Fruit fly (Drosophila melanogaster) whole organism, embryonic: ENCODE data around the gene CG10376.
A peak's percentile ranks its signal among the peaks of the same experiment; 100 is the strongest.

Experiments used
- ATbp ChIP-seq: fragments of 200-800 bp; sonication (Bioruptor generic); optimal IDR thresholded peaks from 2 replicates; lab custom pipeline; 2017; ENCODE audit warnings: missing biosample characterization, mild to moderate bottlenecking, missing genetic modification characterization, missing genetic modification reagents
- Abd-B ChIP-seq: fragments of 200-800 bp; sonication (Bioruptor generic); optimal IDR thresholded peaks from 2 replicates; lab custom pipeline; 2018; ENCODE audit warnings: missing biosample characterization, mild to moderate bottlenecking, missing genetic modification characterization, moderate library complexity
- Bdp1 ChIP-seq: fragments of 200-800 bp; sonication (Bioruptor generic); optimal IDR thresholded peaks from 3 replicates; lab custom pipeline; 2016; ENCODE audit warnings: missing biosample characterization, missing genetic modification characterization
- Blimp-1 ChIP-seq: fragments of 200-800 bp; sonication (Bioruptor generic); optimal IDR thresholded peaks from 3 replicates; lab custom pipeline; 2018; ENCODE audit warnings: missing biosample characterization, missing genetic modification characterization, mild to moderate bottlenecking, moderate library complexity, missing genetic modification reagents
- CG11398 ChIP-seq: fragments of 200-800 bp; sonication (Bioruptor generic); optimal IDR thresholded peaks from 2 replicates; lab custom pipeline; 2016; ENCODE audit warnings: missing biosample characterization, missing genetic modification characterization
- CG12071 ChIP-seq: fragments of 200-800 bp; sonication (Bioruptor generic); optimal IDR thresholded peaks from 3 replicates; lab custom pipeline; 2018; ENCODE audit warnings: missing biosample characterization, mild to moderate bottlenecking, missing genetic modification characterization
- CG15011 ChIP-seq: fragments of 200-800 bp; sonication (Bioruptor generic); optimal IDR thresholded peaks from 3 replicates; lab custom pipeline; 2018; ENCODE audit warnings: missing biosample characterization, mild to moderate bottlenecking, missing genetic modification characterization
- CG15269 ChIP-seq: fragments of 200-800 bp; sonication (Bioruptor generic); optimal IDR thresholded peaks from 2 replicates; lab custom pipeline; 2018; ENCODE audit warnings: missing biosample characterization, mild to moderate bottlenecking, missing genetic modification characterization, moderate library complexity
- CG15601 ChIP-seq: fragments of 200-800 bp; sonication (Bioruptor generic); optimal IDR thresholded peaks from 3 replicates; lab custom pipeline; 2019; ENCODE audit warnings: missing biosample characterization, mild to moderate bottlenecking, missing genetic modification characterization, moderate library complexity
- CG1647 ChIP-seq: fragments of 200-800 bp; sonication (Bioruptor generic); optimal IDR thresholded peaks from 3 replicates; lab custom pipeline; 2016; ENCODE audit warnings: missing biosample characterization, missing genetic modification characterization
- CG3065 ChIP-seq: fragments of 200-800 bp; sonication (Bioruptor generic); optimal IDR thresholded peaks from 2 replicates; lab custom pipeline; 2016; ENCODE audit warnings: missing biosample characterization, missing genetic modification characterization
- CG32767 ChIP-seq: fragments of 200-800 bp; sonication (Bioruptor generic); IDR thresholded peaks from 2 replicates; pipeline ENCODE4 v1.3.6; 2022; ENCODE audit warnings: missing biosample characterization, missing genetic modification characterization
- CG33213 ChIP-seq: fragments of 200-800 bp; sonication (Bioruptor generic); optimal IDR thresholded peaks from 3 replicates; lab custom pipeline; 2016; ENCODE audit warnings: missing biosample characterization, missing genetic modification characterization
- CG3838 ChIP-seq: fragments of 200-800 bp; sonication (Bioruptor generic); optimal IDR thresholded peaks from 3 replicates; lab custom pipeline; 2016; ENCODE audit warnings: missing biosample characterization, missing genetic modification characterization
- CG6654 ChIP-seq: fragments of 200-800 bp; sonication (Bioruptor generic); optimal IDR thresholded peaks from 2 replicates; lab custom pipeline; 2017; ENCODE audit warnings: missing biosample characterization, mild to moderate bottlenecking, missing genetic modification characterization
- CG7271 ChIP-seq: fragments of 200-800 bp; sonication (Bioruptor generic); optimal IDR thresholded peaks from 2 replicates; lab custom pipeline; 2018; ENCODE audit warnings: missing biosample characterization, mild to moderate bottlenecking, missing genetic modification characterization, moderate library complexity
- CG7372 ChIP-seq: fragments of 200-800 bp; sonication (Bioruptor generic); IDR thresholded peaks from 2 replicates; pipeline ENCODE4 v1.3.6; 2022; ENCODE audit warnings: missing biosample characterization, missing genetic modification characterization
- CG8359 ChIP-seq: fragments of 200-800 bp; sonication (Bioruptor generic); optimal IDR thresholded peaks from 2 replicates; lab custom pipeline; 2017; ENCODE audit warnings: missing biosample characterization, mild to moderate bottlenecking, missing genetic modification characterization, borderline replicate concordance
- CHES-1-like ChIP-seq: fragments of 200-800 bp; sonication (Bioruptor generic); optimal IDR thresholded peaks from 2 replicates; lab custom pipeline; 2016; ENCODE audit warnings: missing biosample characterization, missing genetic modification characterization
- CkIIα-i1 ChIP-seq: fragments of 200-800 bp; sonication (Bioruptor generic); IDR thresholded peaks from 2 replicates; pipeline ENCODE4 v1.3.6; 2022; ENCODE audit warnings: missing biosample characterization, missing genetic modification characterization
- CoRest ChIP-seq: fragments of 200-800 bp; sonication (Bioruptor generic); optimal IDR thresholded peaks from 3 replicates; lab custom pipeline; 2018; ENCODE audit warnings: missing biosample characterization, mild to moderate bottlenecking, missing genetic modification characterization, moderate library complexity
- Dll ChIP-seq: fragments of 200-800 bp; sonication (Bioruptor generic); IDR thresholded peaks from 4 replicates; pipeline ENCODE4 v1.3.6; 2022; ENCODE audit warnings: missing biosample characterization, missing genetic modification characterization; ENCODE audit not compliant: partially characterized antibody
- Doc2 ChIP-seq: fragments of 200-800 bp; sonication (Bioruptor generic); IDR thresholded peaks from 2 replicates; pipeline ENCODE4 v1.3.6; 2022; ENCODE audit warnings: missing biosample characterization, missing genetic modification characterization
- Fer1 ChIP-seq: fragments of 200-800 bp; sonication (Bioruptor generic); optimal IDR thresholded peaks from 2 replicates; lab custom pipeline; 2017; ENCODE audit warnings: missing biosample characterization, mild to moderate bottlenecking, missing genetic modification characterization
- GATAe ChIP-seq: fragments of 200-800 bp; sonication (Bioruptor generic); conservative IDR thresholded peaks from 2 replicates; pipeline ENCODE4 v1.3.6; 2022; ENCODE audit warnings: missing biosample characterization, missing genetic modification characterization
- Gug ChIP-seq: fragments of 200-800 bp; sonication (Bioruptor generic); IDR thresholded peaks from 4 replicates; pipeline ENCODE4 v1.3.6; 2022; ENCODE audit warnings: missing biosample characterization, missing genetic modification characterization
- H15 ChIP-seq: fragments of 200-800 bp; sonication (Bioruptor generic); IDR thresholded peaks from 3 replicates; pipeline ENCODE4 v1.3.6; 2022; ENCODE audit warnings: missing biosample characterization, missing genetic modification characterization
- Hand ChIP-seq: fragments of 200-800 bp; sonication (Bioruptor generic); optimal IDR thresholded peaks from 2 replicates; lab custom pipeline; 2017; ENCODE audit warnings: mild to moderate bottlenecking, missing biosample characterization, missing genetic modification reagents, missing genetic modification characterization
- Hr51 ChIP-seq, 2 experiments: fragments of 200-800 bp; sonication (Bioruptor generic); optimal IDR thresholded peaks; 2 replicates in 1 of 2; 3 replicates in 1 of 2; lab custom pipeline; 2016 to 2018; ENCODE audit warnings: missing biosample characterization in 2 of 2, missing genetic modification characterization in 2 of 2, mild to moderate bottlenecking in 1 of 2, moderate library complexity in 1 of 2
- Hsf ChIP-seq: fragments of 200-800 bp; sonication (Bioruptor generic); optimal IDR thresholded peaks from 3 replicates; lab custom pipeline; 2016; ENCODE audit warnings: missing biosample characterization, missing genetic modification characterization
- NfI ChIP-seq: fragments of 200-800 bp; sonication (Bioruptor generic); optimal IDR thresholded peaks from 3 replicates; lab custom pipeline; 2018; ENCODE audit warnings: missing biosample characterization, mild to moderate bottlenecking, missing genetic modification characterization, moderate library complexity
- Oaz ChIP-seq: fragments of 200-800 bp; sonication (Bioruptor generic); IDR thresholded peaks from 2 replicates; pipeline ENCODE4 v1.3.6; 2022; ENCODE audit warnings: missing biosample characterization, missing genetic modification characterization
- Pdp1 ChIP-seq, 2 experiments: fragments of 200-800 bp; sonication (Bioruptor generic); optimal IDR thresholded peaks; 3 replicates each; lab custom pipeline; 2016; ENCODE audit warnings: missing biosample characterization in 2 of 2, missing genetic modification characterization in 2 of 2, mild to moderate bottlenecking in 1 of 2, moderate library complexity in 1 of 2
- Ravus ChIP-seq: fragments of 200-800 bp; sonication (Bioruptor generic); IDR thresholded peaks from 2 replicates; pipeline ENCODE4 v1.3.6; 2022; ENCODE audit warnings: missing biosample characterization, missing genetic modification characterization
- Rx ChIP-seq: fragments of 200-800 bp; sonication (Bioruptor generic); IDR thresholded peaks from 2 replicates; pipeline ENCODE4 v1.3.6; 2022; ENCODE audit warnings: missing biosample characterization, missing genetic modification characterization
- Xbp1 ChIP-seq: fragments of 200-800 bp; sonication (Bioruptor generic); optimal IDR thresholded peaks from 3 replicates; lab custom pipeline; 2016; ENCODE audit warnings: missing biosample characterization, mild to moderate bottlenecking, missing genetic modification characterization
- ara ChIP-seq: fragments of 200-800 bp; sonication (Bioruptor generic); IDR thresholded peaks from 2 replicates; pipeline ENCODE4 v1.3.6; 2022; ENCODE audit warnings: missing biosample characterization, missing genetic modification characterization
- ash1 ChIP-seq: fragments of 200-800 bp; sonication (Bioruptor generic); optimal IDR thresholded peaks from 2 replicates; lab custom pipeline; 2018; ENCODE audit warnings: missing biosample characterization, mild to moderate bottlenecking, missing genetic modification characterization
- cad ChIP-seq: fragments of >200 bp; optimal IDR thresholded peaks from 2 replicates; lab custom pipeline; 2017; ENCODE audit warnings: missing biosample characterization, missing genetic modification characterization
- chinmo ChIP-seq: fragments of 200-800 bp; sonication (Bioruptor generic); IDR thresholded peaks from 4 replicates; pipeline ENCODE4 v1.3.6; 2022; ENCODE audit warnings: missing biosample characterization, missing genetic modification characterization; ENCODE audit not compliant: partially characterized antibody
- crc ChIP-seq: fragments of 200-800 bp; sonication (Bioruptor generic); optimal IDR thresholded peaks from 2 replicates; lab custom pipeline; 2016; ENCODE audit warnings: missing biosample characterization, missing genetic modification characterization
- gfzf ChIP-seq: fragments of 200-800 bp; sonication (Bioruptor generic); optimal IDR thresholded peaks from 2 replicates; lab custom pipeline; 2016; ENCODE audit warnings: missing biosample characterization, mild to moderate bottlenecking, missing genetic modification characterization, moderate library complexity
- gsb ChIP-seq: fragments of 200-800 bp; sonication (Bioruptor generic); IDR thresholded peaks from 2 replicates; pipeline ENCODE4 v1.3.6; 2022; ENCODE audit warnings: missing biosample characterization, missing genetic modification characterization
- h ChIP-seq: fragments of >200 bp; optimal IDR thresholded peaks from 2 replicates; lab custom pipeline; 2017
- ken ChIP-seq: fragments of 200-800 bp; sonication (Bioruptor generic); IDR thresholded peaks from 3 replicates; pipeline ENCODE4 v1.3.6; 2022; ENCODE audit warnings: missing biosample characterization, missing genetic modification characterization
- nerfin-1 ChIP-seq: fragments of 200-800 bp; sonication (Bioruptor generic); optimal IDR thresholded peaks from 3 replicates; lab custom pipeline; 2019; ENCODE audit warnings: missing biosample characterization, mild to moderate bottlenecking, missing genetic modification characterization, moderate library complexity
- nerfin-2 ChIP-seq: fragments of 200-800 bp; sonication (Bioruptor generic); IDR thresholded peaks from 2 replicates; pipeline ENCODE4 v1.3.6; 2022; ENCODE audit warnings: missing biosample characterization, missing genetic modification characterization; ENCODE audit not compliant: partially characterized antibody
- pb ChIP-seq: fragments of 200-800 bp; sonication (Bioruptor generic); optimal IDR thresholded peaks from 3 replicates; lab custom pipeline; 2016; ENCODE audit warnings: missing biosample characterization, missing genetic modification characterization
- run ChIP-seq: fragments of 200-800 bp; sonication (Bioruptor generic); optimal IDR thresholded peaks from 3 replicates; lab custom pipeline; 2018; ENCODE audit warnings: missing biosample characterization, mild to moderate bottlenecking, missing genetic modification characterization
- schlank ChIP-seq: fragments of 200-800 bp; sonication (Bioruptor generic); optimal IDR thresholded peaks from 2 replicates; lab custom pipeline; 2018; ENCODE audit warnings: missing biosample characterization, mild to moderate bottlenecking, missing genetic modification characterization
- tgo ChIP-seq: fragments of 200-800 bp; sonication (Bioruptor generic); IDR thresholded peaks from 3 replicates; pipeline ENCODE4 v1.3.6; 2022; ENCODE audit warnings: missing biosample characterization, missing genetic modification characterization

CG10376 gene

dm6 chr2L:18705617-18706046, 2.7 kb upstream of the CG10376 start, which contains the start of gene Jwa (continued):
- TF ChIP-seq Oaz (GFP tag; lab: Robert Waterston, UW) (peak; percentile 81), CG15601 (tag; lab: Kevin White, UChicago) (peak; percentile 73), CG7372 (GFP tag; lab: Robert Waterston, UW) (peak; percentile 92), NfI (GFP tag; lab: Kevin White, UChicago) (peak; percentile 96), CG3065 (GFP tag; lab: Kevin White, UChicago) (peak; percentile 79), CG15269 (tag; lab: Kevin White, UChicago) (peak; percentile 81), CG15011 (GFP tag; lab: Kevin White, UChicago) (no peak), Gug (GFP tag; lab: Robert Waterston, UW) (peak; percentile 94), pb (GFP tag; lab: Kevin White, UChicago) (peak; percentile 67), crc (GFP tag; lab: Kevin White, UChicago) (peak; percentile 79), GATAe (GFP tag; lab: Robert Waterston, UW) (peak; percentile 41; the same call in 1 of the 2 replicates), CG6654 (GFP tag; lab: Kevin White, UChicago) (peak; percentile 37), run (peak; percentile 31), CG12071 (no peak), Doc2 (GFP tag; lab: Robert Waterston, UW) (peak; percentile 51; the same call in 1 of the 2 replicates), ash1 (GFP tag; lab: Kevin White, UChicago) (no peak), Ravus (GFP tag; lab: Robert Waterston, UW) (peak; percentile 53), tgo (GFP tag; lab: Robert Waterston, UW) (peak; percentile 91), Fer1 (GFP tag; lab: Kevin White, UChicago) (peak; percentile 79), Hand (peak; percentile 82), Xbp1 (GFP tag; lab: Kevin White, UChicago) (peak; percentile 93), CG33213 (GFP tag; lab: Kevin White, UChicago) (peak; percentile 87), schlank (tag; lab: Kevin White, UChicago) (peak; percentile 72), H15 (GFP tag; lab: Robert Waterston, UW) (peak; percentile 88), cad (GFP tag; lab: Kevin White, UChicago) (no peak), Hsf (peak; percentile 98), CG11398 (peak; percentile 79), CG7271 (tag; lab: Kevin White, UChicago) (peak; percentile 63), CG8359 (GFP tag; lab: Kevin White, UChicago) (peak; percentile 10), gfzf (GFP tag; lab: Kevin White, UChicago) (peak; percentile 12), ATbp (GFP tag; lab: Kevin White, UChicago) (peak; percentile 88), Abd-B (GFP tag; lab: Kevin White, UChicago) (peak; percentile 94), nerfin-1 (tag; lab: Kevin White, UChicago) (peak; percentile 89), ken (GFP tag; lab: Robert Waterston, UW) (peak; percentile 95), Rx (peak; percentile 81), nerfin-2 (peak; percentile 95), ara (GFP tag; lab: Robert Waterston, UW) (peak; percentile 84), Pdp1 (GFP tag; optimal IDR thresholded peaks at IDR 0.05; lab: Kevin White, UChicago) (peak; percentile 81 to 96), Bdp1 (GFP tag; lab: Kevin White, UChicago) (peak; percentile 91), h (lab: Kevin White, UChicago) (no peak), chinmo (peak; percentile 94), CoRest (tag; lab: Kevin White, UChicago) (peak; percentile 93), CG1647 (GFP tag; lab: Kevin White, UChicago) (peak; percentile 84), gsb (GFP tag; lab: Robert Waterston, UW) (peak; percentile 74), CG32767 (GFP tag; lab: Robert Waterston, UW) (peak; percentile 85), CkIIα-i1 (no peak), Blimp-1 (peak; percentile 71), CG3838 (peak; percentile 84), Dll (GFP tag; lab: Robert Waterston, UW) (peak; percentile 100), Hr51 (GFP tag; optimal IDR thresholded peaks at IDR 0.05; lab: Kevin White, UChicago) (peak; percentile 86 to 90), CHES-1-like (peak; percentile 93)
